Worm (Caenorhabditis elegans) whole organism, L3 larva: ENCODE results near the gene sams-1.

ENCODE experiments used
- R02D3.7 ChIP-seq: fragments of 150-350 bp; optimal IDR thresholded peaks from 2 replicates; lab custom pipeline; 2014; ENCODE audit warnings: missing biosample characterization, missing genetic modification characterization
- ZK546.5 ChIP-seq: sonication (generic microtip); optimal IDR thresholded peaks from 2 replicates; lab custom pipeline; 2017; ENCODE audit warnings: missing biosample characterization, missing genetic modification characterization
- aly-2 ChIP-seq: fragments of 150-350 bp; optimal IDR thresholded peaks from 2 replicates; lab custom pipeline; 2014; ENCODE audit warnings: missing biosample characterization, missing genetic modification characterization
- ama-1 ChIP-seq: fragments of 150-350 bp; optimal IDR thresholded peaks from 2 replicates; lab custom pipeline; 2018
- ceh-16 ChIP-seq: sonication (generic microtip); optimal IDR thresholded peaks from 2 replicates; lab custom pipeline; 2017; ENCODE audit warnings: missing biosample characterization, missing genetic modification characterization
- ceh-28 ChIP-seq: fragments of 150-350 bp; optimal IDR thresholded peaks from 2 replicates; lab custom pipeline; 2014; ENCODE audit warnings: missing biosample characterization, missing genetic modification reagents, missing genetic modification characterization
- ceh-82 ChIP-seq: fragments of 150-350 bp; optimal IDR thresholded peaks from 2 replicates; lab custom pipeline; 2014; ENCODE audit warnings: missing biosample characterization, missing genetic modification characterization
- ceh-9 ChIP-seq: sonication (generic microtip); optimal IDR thresholded peaks from 2 replicates; lab custom pipeline; 2018; ENCODE audit warnings: missing biosample characterization, missing genetic modification characterization
- daf-12 ChIP-seq: fragments of 150-350 bp; optimal IDR thresholded peaks from 2 replicates; lab custom pipeline; 2014; ENCODE audit warnings: missing biosample characterization, missing genetic modification reagents, missing genetic modification characterization
- egl-27 ChIP-seq: sonication (generic microtip); optimal IDR thresholded peaks from 4 replicates; lab custom pipeline; 2017; ENCODE audit warnings: missing biosample characterization, missing genetic modification reagents, missing genetic modification characterization
- egl-5 ChIP-seq: fragments of 150-350 bp; optimal IDR thresholded peaks from 2 replicates; lab custom pipeline; 2017; ENCODE audit warnings: missing biosample characterization, missing genetic modification reagents, missing genetic modification characterization, inconsistent platforms
- elt-1 ChIP-seq: fragments of 150-350 bp; optimal IDR thresholded peaks from 2 replicates; lab custom pipeline; 2014; ENCODE audit warnings: missing biosample characterization, missing genetic modification characterization
- elt-2 ChIP-seq: sonication (generic microtip); optimal IDR thresholded peaks from 2 replicates; lab custom pipeline; 2016; ENCODE audit warnings: missing genetic modification reagents, mild to moderate bottlenecking, missing genetic modification characterization, missing compliant biosample characterization
- elt-3 ChIP-seq, 3 experiments: fragments of 150-350 bp in 1 of 3; sonication (generic microtip) in 2 of 3; optimal IDR thresholded peaks; 2 replicates in 2 of 3; 4 replicates in 1 of 3; lab custom pipeline; 2014 to 2017; ENCODE audit warnings: missing biosample characterization in 3 of 3, missing genetic modification characterization in 3 of 3
- eor-1 ChIP-seq, 2 experiments: fragments of 150-350 bp; optimal IDR thresholded peaks; 2 replicates each; lab custom pipeline; 2014 to 2018; ENCODE audit warnings: missing biosample characterization in 2 of 2, missing genetic modification characterization in 2 of 2
- fkh-10 ChIP-seq: sonication (generic microtip); optimal IDR thresholded peaks from 2 replicates; lab custom pipeline; 2017; ENCODE audit warnings: missing biosample characterization, missing genetic modification reagents, missing genetic modification characterization
- fkh-2 ChIP-seq: fragments of 150-350 bp; optimal IDR thresholded peaks from 2 replicates; lab custom pipeline; 2014; ENCODE audit warnings: missing biosample characterization, missing genetic modification reagents, missing genetic modification characterization
- fos-1 ChIP-seq: fragments of 150-350 bp; optimal IDR thresholded peaks from 2 replicates; lab custom pipeline; 2014; ENCODE audit warnings: missing biosample characterization, missing genetic modification characterization
- hmg-11 ChIP-seq: sonication (generic microtip); optimal IDR thresholded peaks from 2 replicates; lab custom pipeline; 2016; ENCODE audit warnings: missing genetic modification characterization, missing compliant biosample characterization
- jun-1 ChIP-seq: fragments of 150-350 bp; optimal IDR thresholded peaks from 2 replicates; lab custom pipeline; 2014; ENCODE audit warnings: missing biosample characterization, missing genetic modification reagents, missing genetic modification characterization
- lin-15B ChIP-seq: fragments of 150-350 bp; optimal IDR thresholded peaks from 2 replicates; lab custom pipeline; 2014; ENCODE audit warnings: missing biosample characterization, missing genetic modification characterization
- lin-39 ChIP-seq: fragments of 150-350 bp; optimal IDR thresholded peaks from 2 replicates; lab custom pipeline; 2018; ENCODE audit warnings: missing biosample characterization, missing genetic modification reagents, missing genetic modification characterization
- lsy-12 ChIP-seq: sonication (generic microtip); optimal IDR thresholded peaks from 2 replicates; lab custom pipeline; 2016; ENCODE audit warnings: mild to moderate bottlenecking, missing genetic modification characterization, missing compliant biosample characterization
- mdl-1 ChIP-seq: fragments of 150-350 bp; optimal IDR thresholded peaks from 2 replicates; lab custom pipeline; 2014; ENCODE audit warnings: missing biosample characterization, missing genetic modification characterization
- mml-1 ChIP-seq: fragments of 150-350 bp; sonication (generic microtip); optimal IDR thresholded peaks from 3 replicates; lab custom pipeline; 2014; ENCODE audit warnings: missing biosample characterization, missing genetic modification characterization
- nfya-1 ChIP-seq: sonication (generic microtip); optimal IDR thresholded peaks from 2 replicates; lab custom pipeline; 2017; ENCODE audit warnings: missing genetic modification characterization, mild to moderate bottlenecking, missing compliant biosample characterization, antibody characterized with exemption, moderate library complexity; ENCODE audit not compliant: insufficient read depth
- nhr-11 ChIP-seq: fragments of 150-350 bp; optimal IDR thresholded peaks from 2 replicates; lab custom pipeline; 2014; ENCODE audit warnings: missing biosample characterization, missing genetic modification characterization
- nhr-12 ChIP-seq: fragments of 150-350 bp; optimal IDR thresholded peaks from 2 replicates; lab custom pipeline; 2014; ENCODE audit warnings: missing biosample characterization, missing genetic modification characterization
- nhr-23 ChIP-seq: fragments of 150-350 bp; optimal IDR thresholded peaks from 2 replicates; lab custom pipeline; 2014; ENCODE audit warnings: missing biosample characterization, missing genetic modification reagents, missing genetic modification characterization
- nhr-237 ChIP-seq: fragments of 150-350 bp; optimal IDR thresholded peaks from 2 replicates; lab custom pipeline; 2014; ENCODE audit warnings: missing biosample characterization, missing genetic modification characterization
- nhr-25 ChIP-seq: sonication (generic microtip); optimal IDR thresholded peaks from 2 replicates; lab custom pipeline; 2017; ENCODE audit warnings: missing biosample characterization, missing genetic modification characterization
- nhr-28 ChIP-seq: fragments of 150-350 bp; optimal IDR thresholded peaks from 2 replicates; lab custom pipeline; 2014; ENCODE audit warnings: missing biosample characterization, missing genetic modification characterization
- nhr-43 ChIP-seq: sonication (generic microtip); optimal IDR thresholded peaks from 2 replicates; lab custom pipeline; 2016; ENCODE audit warnings: mild to moderate bottlenecking, missing genetic modification characterization, missing compliant biosample characterization; ENCODE audit not compliant: poor library complexity, severe bottlenecking
- nhr-67 ChIP-seq: fragments of 150-350 bp; optimal IDR thresholded peaks from 2 replicates; lab custom pipeline; 2014; ENCODE audit warnings: missing biosample characterization, missing genetic modification characterization
- nhr-76 ChIP-seq: fragments of 150-350 bp; sonication (generic microtip); optimal IDR thresholded peaks from 5 replicates; lab custom pipeline; 2014; ENCODE audit warnings: missing biosample characterization, missing genetic modification characterization
- nhr-77 ChIP-seq: fragments of 150-350 bp; optimal IDR thresholded peaks from 2 replicates; lab custom pipeline; 2014; ENCODE audit warnings: missing biosample characterization, missing genetic modification characterization
- pha-4 ChIP-seq: fragments of 150-350 bp; optimal IDR thresholded peaks from 2 replicates; lab custom pipeline; 2014; ENCODE audit warnings: missing biosample characterization, missing genetic modification reagents, missing genetic modification characterization
- pqm-1 ChIP-seq: fragments of 150-350 bp; optimal IDR thresholded peaks from 2 replicates; lab custom pipeline; 2017; ENCODE audit warnings: missing biosample characterization, missing genetic modification characterization, inconsistent platforms
- sea-2 ChIP-seq: fragments of 150-350 bp; sonication (generic microtip); optimal IDR thresholded peaks from 4 replicates; lab custom pipeline; 2014; ENCODE audit warnings: missing biosample characterization, missing genetic modification reagents, missing genetic modification characterization
- skn-1 ChIP-seq: fragments of 150-350 bp; optimal IDR thresholded peaks from 2 replicates; lab custom pipeline; 2014; ENCODE audit warnings: missing biosample characterization, missing genetic modification characterization
- snpc-4 ChIP-seq: fragments of 150-350 bp; optimal IDR thresholded peaks from 2 replicates; lab custom pipeline; 2014; ENCODE audit warnings: missing biosample characterization, missing genetic modification characterization
- tbx-2 ChIP-seq: sonication (generic microtip); optimal IDR thresholded peaks from 2 replicates; lab custom pipeline; 2016; ENCODE audit warnings: mild to moderate bottlenecking, missing genetic modification characterization, missing compliant biosample characterization
- unc-39 ChIP-seq: sonication (generic microtip); optimal IDR thresholded peaks from 4 replicates; lab custom pipeline; 2017; ENCODE audit warnings: missing biosample characterization, missing genetic modification characterization
- unc-62 ChIP-seq: fragments of 150-350 bp; sonication (generic microtip); optimal IDR thresholded peaks from 4 replicates; lab custom pipeline; 2014; ENCODE audit warnings: missing biosample characterization, missing genetic modification reagents, missing genetic modification characterization
- zag-1 ChIP-seq: fragments of 150-350 bp; optimal IDR thresholded peaks from 2 replicates; lab custom pipeline; 2014; ENCODE audit warnings: missing biosample characterization, missing genetic modification characterization
- ztf-11 ChIP-seq: fragments of 150-350 bp; optimal IDR thresholded peaks from 2 replicates; lab custom pipeline; 2014; ENCODE audit warnings: missing biosample characterization, missing genetic modification characterization
- ztf-4 ChIP-seq: fragments of 150-350 bp; optimal IDR thresholded peaks from 2 replicates; lab custom pipeline; 2014; ENCODE audit warnings: missing biosample characterization, missing genetic modification characterization

The sams-1 gene

ce11 chrX:11933547-11933946 lies 32.2 kb upstream of the sams-1 start:
- TF ChIP-seq nhr-76 (tag; lab: Kevin White, UChicago) = no peak
- TF ChIP-seq, all 47 proteins: peak for 0

- TF ChIP-seq ceh-9 = no peak
- no peak for TF ChIP-seq unc-62 (GFP tag; lab: Kevin White, UChicago)
- peak; percentile 6 for TF ChIP-seq snpc-4 (tag; lab: Kevin White, UChicago)
- TF ChIP-seq nhr-23 (tag; lab: Kevin White, UChicago) = no peak
- TF ChIP-seq nhr-237 (tag; lab: Kevin White, UChicago) = no peak
- peak; percentile 58 for TF ChIP-seq nhr-43 (tag; lab: Kevin White, UChicago)
- peak; percentile 68 for TF ChIP-seq tbx-2 (tag; lab: Kevin White, UChicago)
- peak; percentile 20 for TF ChIP-seq skn-1
- no peak for TF ChIP-seq ceh-16 (tag; lab: Kevin White, UChicago)
- TF ChIP-seq nhr-11 = no peak
- TF ChIP-seq nhr-67 (tag; lab: Kevin White, UChicago) = no peak
- no peak for TF ChIP-seq egl-5 (tag; lab: Kevin White, UChicago)
- no peak for TF ChIP-seq egl-27 (tag; lab: Kevin White, UChicago)
- TF ChIP-seq mdl-1 = no peak
- no peak for TF ChIP-seq zag-1
- TF ChIP-seq nhr-25 (tag; lab: Kevin White, UChicago) = no peak
- no peak for TF ChIP-seq eor-1 (tag; optimal IDR thresholded peaks at IDR 0.05; lab: Kevin White, UChicago)
- TF ChIP-seq nhr-77 (tag; lab: Kevin White, UChicago) = peak; percentile 33
- peak; percentile 15 for TF ChIP-seq jun-1 (tag; lab: Kevin White, UChicago)
- TF ChIP-seq mml-1 = no peak
- no peak for TF ChIP-seq ama-1
- no peak for TF ChIP-seq nhr-28 (tag; lab: Kevin White, UChicago)
- TF ChIP-seq nfya-1 (tag; lab: Kevin White, UChicago) = no peak
- no peak for TF ChIP-seq nhr-76 (tag; lab: Kevin White, UChicago)
- no peak for TF ChIP-seq ztf-11 (tag; lab: Kevin White, UChicago)
- TF ChIP-seq lin-15B (tag; lab: Kevin White, UChicago) = no peak
- TF ChIP-seq ZK546.5 (tag; lab: Kevin White, UChicago) = no peak
- TF ChIP-seq ztf-4 (tag; lab: Kevin White, UChicago) = no peak
- TF ChIP-seq elt-2 (tag; lab: Kevin White, UChicago) = peak; percentile 37
- TF ChIP-seq lsy-12 (tag; lab: Kevin White, UChicago) = no peak
- peak; percentile 1 for TF ChIP-seq lin-39 (tag; lab: Kevin White, UChicago)
- TF ChIP-seq pqm-1 (tag; lab: Kevin White, UChicago) = no peak
- TF ChIP-seq nhr-12 = no peak
- no peak for TF ChIP-seq fos-1
- no peak for TF ChIP-seq daf-12
- no peak for TF ChIP-seq R02D3.7
- TF ChIP-seq ceh-28 (tag; lab: Kevin White, UChicago) = peak; percentile 38
- no peak for TF ChIP-seq elt-3 (tag; optimal IDR thresholded peaks at IDR 0.05; lab: Kevin White, UChicago)
- peak; percentile 91 for TF ChIP-seq hmg-11 (tag; lab: Kevin White, UChicago)
- no peak for TF ChIP-seq sea-2 (GFP tag; lab: Kevin White, UChicago)
- no peak for TF ChIP-seq fkh-2 (tag; lab: Kevin White, UChicago)
- TF ChIP-seq ceh-82 (tag; lab: Kevin White, UChicago) = no peak
- TF ChIP-seq elt-1 = no peak
- no peak for TF ChIP-seq fkh-10 (GFP tag; lab: Kevin White, UChicago)
- TF ChIP-seq aly-2 = no peak
- peak; percentile 56 for TF ChIP-seq pha-4 (tag; lab: Kevin White, UChicago)
- TF ChIP-seq unc-39 (tag; lab: Kevin White, UChicago) = no peak
Observed at ce11 chrX:11934933-11935332, 30.8 kb upstream of the sams-1 start.
